Fruit fly (Drosophila melanogaster) whole organism, embryonic: Measurements from ENCODE around the gene Acn.

ENCODE experiments used
- ATbp ChIP-seq: fragments of 200-800 bp; sonication (Bioruptor generic); optimal IDR thresholded peaks from 2 replicates; lab custom pipeline; 2017; ENCODE audit warnings: missing biosample characterization, mild to moderate bottlenecking, missing genetic modification characterization, missing genetic modification reagents
- Atf-2 ChIP-seq: fragments of 200-800 bp; sonication (Bioruptor generic); optimal IDR thresholded peaks from 2 replicates; lab custom pipeline; 2016; ENCODE audit warnings: missing biosample characterization, missing genetic modification characterization
- Awh ChIP-seq: fragments of 200-800 bp; sonication (Bioruptor generic); IDR thresholded peaks from 2 replicates; pipeline ENCODE4, ENCODE4 v1.3.6; 2022; ENCODE audit warnings: missing biosample characterization, missing genetic modification characterization
- B-H2 ChIP-seq: fragments of 200-800 bp; sonication (Bioruptor generic); optimal IDR thresholded peaks from 2 replicates; lab custom pipeline; 2018; ENCODE audit warnings: missing biosample characterization, mild to moderate bottlenecking, missing genetic modification characterization
- BtbVII ChIP-seq: fragments of 200-800 bp; sonication (Bioruptor generic); optimal IDR thresholded peaks from 3 replicates; lab custom pipeline; 2017; ENCODE audit warnings: missing biosample characterization, mild to moderate bottlenecking, missing genetic modification characterization
- CG10543 ChIP-seq: fragments of 200-800 bp; sonication (Bioruptor generic); optimal IDR thresholded peaks from 3 replicates; lab custom pipeline; 2017; ENCODE audit warnings: missing biosample characterization, mild to moderate bottlenecking, missing genetic modification characterization, moderate library complexity
- CG11695 ChIP-seq: fragments of 200-800 bp; sonication (Bioruptor generic); IDR thresholded peaks from 3 replicates; pipeline ENCODE4 v1.3.6; 2022; ENCODE audit warnings: missing biosample characterization, missing genetic modification characterization
- CG12104 ChIP-seq: fragments of 200-800 bp; sonication (Bioruptor generic); optimal IDR thresholded peaks from 3 replicates; lab custom pipeline; 2016; ENCODE audit warnings: missing biosample characterization, missing genetic modification characterization
- CG13287 ChIP-seq: fragments of 200-800 bp; sonication (Bioruptor generic); IDR thresholded peaks from 2 replicates; pipeline ENCODE4 v1.3.6; 2022; ENCODE audit warnings: missing biosample characterization, missing genetic modification characterization; ENCODE audit not compliant: partially characterized antibody
- CG13424 ChIP-seq: fragments of 200-800 bp; sonication (Bioruptor generic); optimal IDR thresholded peaks from 2 replicates; lab custom pipeline; 2019; ENCODE audit warnings: missing biosample characterization, mild to moderate bottlenecking, missing genetic modification characterization, moderate library complexity
- CG14050 ChIP-seq: fragments of 200-800 bp; sonication (Bioruptor generic); IDR thresholded peaks from 3 replicates; pipeline ENCODE4 v1.3.6; 2022; ENCODE audit warnings: missing biosample characterization, missing genetic modification characterization
- CG17359 ChIP-seq: fragments of 200-800 bp; sonication (Bioruptor generic); optimal IDR thresholded peaks from 3 replicates; lab custom pipeline; 2018; ENCODE audit warnings: missing biosample characterization, mild to moderate bottlenecking, missing genetic modification characterization, moderate library complexity
- CG17912 ChIP-seq: fragments of 200-800 bp; sonication (Bioruptor generic); optimal IDR thresholded peaks from 2 replicates; lab custom pipeline; 2018; ENCODE audit warnings: missing biosample characterization, mild to moderate bottlenecking, missing genetic modification characterization
- CG2116 ChIP-seq: fragments of 200-800 bp; sonication (Bioruptor generic); optimal IDR thresholded peaks from 3 replicates; lab custom pipeline; 2018; ENCODE audit warnings: missing biosample characterization, mild to moderate bottlenecking, missing genetic modification characterization
- CG31441 ChIP-seq: fragments of 200-800 bp; sonication (Bioruptor generic); IDR thresholded peaks from 2 replicates; pipeline ENCODE4 v1.3.6; 2022; ENCODE audit warnings: missing biosample characterization, missing genetic modification characterization
- CG3281 ChIP-seq: fragments of 200-800 bp; sonication (Bioruptor generic); optimal IDR thresholded peaks from 3 replicates; lab custom pipeline; 2017; ENCODE audit warnings: missing biosample characterization, mild to moderate bottlenecking, missing genetic modification characterization
- CG7786 ChIP-seq: fragments of 200-800 bp; sonication (Bioruptor generic); optimal IDR thresholded peaks from 2 replicates; lab custom pipeline; 2016; ENCODE audit warnings: missing biosample characterization, missing genetic modification characterization
- CG7928 ChIP-seq: fragments of 200-800 bp; sonication (Bioruptor generic); optimal IDR thresholded peaks from 2 replicates; lab custom pipeline; 2017; ENCODE audit warnings: missing biosample characterization, mild to moderate bottlenecking, missing genetic modification characterization
- CHES-1-like ChIP-seq: fragments of 200-800 bp; sonication (Bioruptor generic); optimal IDR thresholded peaks from 2 replicates; lab custom pipeline; 2016; ENCODE audit warnings: missing biosample characterization, missing genetic modification characterization
- CTCF ChIP-seq: fragments of 200-800 bp; sonication (Bioruptor generic); optimal IDR thresholded peaks from 2 replicates; lab custom pipeline; 2017; ENCODE audit warnings: missing biosample characterization, mild to moderate bottlenecking, missing genetic modification characterization, moderate library complexity
- Dek ChIP-seq: fragments of 200-800 bp; sonication (Bioruptor generic); optimal IDR thresholded peaks from 3 replicates; lab custom pipeline; 2019; ENCODE audit warnings: missing biosample characterization, mild to moderate bottlenecking, missing genetic modification characterization, moderate library complexity
- Ets65A ChIP-seq: fragments of 200-800 bp; sonication (Bioruptor generic); peaks from one replicate; lab custom pipeline; 2016; ENCODE audit warnings: missing biosample characterization, missing genetic modification characterization
- HLH54F ChIP-seq: fragments of 200-800 bp; sonication (Bioruptor generic); optimal IDR thresholded peaks from 3 replicates; lab custom pipeline; 2016; ENCODE audit warnings: missing biosample characterization, missing genetic modification characterization
- HmgZ ChIP-seq: fragments of 200-800 bp; sonication (Bioruptor generic); optimal IDR thresholded peaks from 2 replicates; lab custom pipeline; 2018; ENCODE audit warnings: missing biosample characterization, mild to moderate bottlenecking, missing genetic modification characterization
- Hr39 ChIP-seq: fragments of >200 bp; optimal IDR thresholded peaks from 2 replicates; lab custom pipeline; 2017
- Hsf ChIP-seq: fragments of 200-800 bp; sonication (Bioruptor generic); optimal IDR thresholded peaks from 3 replicates; lab custom pipeline; 2016; ENCODE audit warnings: missing biosample characterization, missing genetic modification characterization
- Lhr ChIP-seq: fragments of 200-800 bp; sonication (Bioruptor generic); optimal IDR thresholded peaks from 3 replicates; lab custom pipeline; 2017; ENCODE audit warnings: mild to moderate bottlenecking, missing biosample characterization, missing genetic modification reagents, missing genetic modification characterization
- MBD-R2 ChIP-seq: fragments of 200-800 bp; sonication (Bioruptor generic); IDR thresholded peaks from 2 replicates; pipeline ENCODE4 v1.3.6; 2022; ENCODE audit warnings: missing biosample characterization, missing genetic modification characterization
- Myb ChIP-seq: fragments of 200-800 bp; sonication (Bioruptor generic); optimal IDR thresholded peaks from 2 replicates; lab custom pipeline; 2016; ENCODE audit warnings: missing biosample characterization, missing genetic modification characterization
- Neu2 ChIP-seq: fragments of 200-800 bp; sonication (Bioruptor generic); optimal IDR thresholded peaks from 3 replicates; lab custom pipeline; 2016; ENCODE audit warnings: missing biosample characterization, missing genetic modification characterization, borderline replicate concordance
- Opbp ChIP-seq: fragments of 200-800 bp; sonication (Bioruptor generic); IDR thresholded peaks from 3 replicates; pipeline ENCODE4 v1.3.6; 2022; ENCODE audit warnings: missing biosample characterization, missing genetic modification characterization; ENCODE audit not compliant: partially characterized antibody
- Taf1 ChIP-seq: fragments of 200-800 bp; sonication (Bioruptor generic); IDR thresholded peaks from 2 replicates; pipeline ENCODE4 v1.3.6; 2022; ENCODE audit warnings: missing biosample characterization, missing genetic modification characterization
- crp ChIP-seq, 2 experiments: fragments of 200-800 bp; sonication (Bioruptor generic); optimal IDR thresholded peaks; 2 replicates in 1 of 2; 3 replicates in 1 of 2; lab custom pipeline; 2017; ENCODE audit warnings: missing biosample characterization in 2 of 2, missing genetic modification characterization in 2 of 2, mild to moderate bottlenecking in 1 of 2, moderate library complexity in 1 of 2
- da ChIP-seq: fragments of 200-800 bp; sonication (Bioruptor generic); optimal IDR thresholded peaks from 2 replicates; lab custom pipeline; 2016; ENCODE audit warnings: missing biosample characterization, missing genetic modification characterization
- danr ChIP-seq: fragments of 200-800 bp; sonication (Bioruptor generic); IDR thresholded peaks from 2 replicates; pipeline ENCODE4 v1.3.6; 2022; ENCODE audit warnings: missing biosample characterization, missing genetic modification characterization
- fd102C ChIP-seq: fragments of 200-800 bp; sonication (Bioruptor generic); optimal IDR thresholded peaks from 2 replicates; lab custom pipeline; 2018; ENCODE audit warnings: missing biosample characterization, mild to moderate bottlenecking, missing genetic modification characterization, moderate library complexity
- gfzf ChIP-seq: fragments of 200-800 bp; sonication (Bioruptor generic); optimal IDR thresholded peaks from 2 replicates; lab custom pipeline; 2016; ENCODE audit warnings: missing biosample characterization, mild to moderate bottlenecking, missing genetic modification characterization, moderate library complexity
- inv ChIP-seq: fragments of 200-800 bp; sonication (Bioruptor generic); IDR thresholded peaks from 2 replicates; pipeline ENCODE4 v1.3.6; 2022; ENCODE audit warnings: missing biosample characterization, missing genetic modification characterization; ENCODE audit not compliant: partially characterized antibody
- jing ChIP-seq: fragments of 200-800 bp; sonication (Bioruptor generic); optimal IDR thresholded peaks from 2 replicates; lab custom pipeline; 2018; ENCODE audit warnings: missing biosample characterization, mild to moderate bottlenecking, missing genetic modification characterization
- klu ChIP-seq: fragments of 200-800 bp; sonication (Bioruptor generic); IDR thresholded peaks from 2 replicates; pipeline ENCODE4 v1.3.6; 2022; ENCODE audit warnings: missing biosample characterization, missing genetic modification characterization
- lov ChIP-seq, 2 experiments: fragments of 200-800 bp in 1 of 2; fragments of >200 bp in 1 of 2; sonication (Bioruptor generic) in 1 of 2; IDR thresholded peaks in 1 of 2; optimal IDR thresholded peaks in 1 of 2; 2 replicates in 1 of 2; 3 replicates in 1 of 2; pipeline versions ENCODE4 v1.3.6 to Lab custom; 2017 to 2022; ENCODE audit warnings: missing biosample characterization in 1 of 2, missing genetic modification characterization in 1 of 2
- luna ChIP-seq: fragments of 200-800 bp; sonication (Bioruptor generic); optimal IDR thresholded peaks from 2 replicates; lab custom pipeline; 2016; ENCODE audit warnings: missing biosample characterization, missing genetic modification characterization
- odd ChIP-seq: fragments of 200-800 bp; sonication (Bioruptor generic); optimal IDR thresholded peaks from 2 replicates; lab custom pipeline; 2017; ENCODE audit warnings: missing biosample characterization, mild to moderate bottlenecking, missing genetic modification characterization
- pho ChIP-seq: fragments of 200-800 bp; sonication (Bioruptor generic); optimal IDR thresholded peaks from 2 replicates; lab custom pipeline; 2016; ENCODE audit warnings: missing biosample characterization, missing genetic modification characterization
- pita ChIP-seq: fragments of 200-800 bp; sonication (Bioruptor generic); optimal IDR thresholded peaks from 2 replicates; lab custom pipeline; 2017; ENCODE audit warnings: missing biosample characterization, mild to moderate bottlenecking, missing genetic modification characterization
- pnt ChIP-seq: fragments of 200-800 bp; sonication (Bioruptor generic); optimal IDR thresholded peaks from 3 replicates; lab custom pipeline; 2016; ENCODE audit warnings: missing biosample characterization, missing genetic modification characterization
- prd ChIP-seq, 3 experiments: fragments of >200 bp in 2 of 3; fragments of 200-800 bp in 1 of 3; sonication (Bioruptor generic) in 1 of 3; optimal IDR thresholded peaks in 2 of 3; IDR thresholded peaks in 1 of 3; 2 replicates in 2 of 3; 3 replicates in 1 of 3; pipeline versions ENCODE4 v1.3.6 to Lab custom; 2017 to 2022; ENCODE audit warnings: missing biosample characterization in 1 of 3, missing genetic modification characterization in 1 of 3
- ro ChIP-seq: fragments of 200-800 bp; sonication (Bioruptor generic); IDR thresholded peaks from 2 replicates; pipeline ENCODE4 v1.3.6; 2022; ENCODE audit warnings: missing biosample characterization, missing genetic modification characterization
- salm ChIP-seq: fragments of 200-800 bp; sonication (Bioruptor generic); optimal IDR thresholded peaks from 2 replicates; lab custom pipeline; 2018; ENCODE audit warnings: missing biosample characterization, mild to moderate bottlenecking, missing genetic modification characterization
- slp2 ChIP-seq: fragments of 200-800 bp; sonication (Bioruptor generic); optimal IDR thresholded peaks from 2 replicates; lab custom pipeline; 2016; ENCODE audit warnings: missing biosample characterization, missing genetic modification characterization
- toy ChIP-seq: fragments of 200-800 bp; sonication (Bioruptor generic); IDR thresholded peaks from 2 replicates; pipeline ENCODE4 v1.3.6; 2022; ENCODE audit warnings: missing biosample characterization, missing genetic modification characterization

The Acn gene

DNA sequence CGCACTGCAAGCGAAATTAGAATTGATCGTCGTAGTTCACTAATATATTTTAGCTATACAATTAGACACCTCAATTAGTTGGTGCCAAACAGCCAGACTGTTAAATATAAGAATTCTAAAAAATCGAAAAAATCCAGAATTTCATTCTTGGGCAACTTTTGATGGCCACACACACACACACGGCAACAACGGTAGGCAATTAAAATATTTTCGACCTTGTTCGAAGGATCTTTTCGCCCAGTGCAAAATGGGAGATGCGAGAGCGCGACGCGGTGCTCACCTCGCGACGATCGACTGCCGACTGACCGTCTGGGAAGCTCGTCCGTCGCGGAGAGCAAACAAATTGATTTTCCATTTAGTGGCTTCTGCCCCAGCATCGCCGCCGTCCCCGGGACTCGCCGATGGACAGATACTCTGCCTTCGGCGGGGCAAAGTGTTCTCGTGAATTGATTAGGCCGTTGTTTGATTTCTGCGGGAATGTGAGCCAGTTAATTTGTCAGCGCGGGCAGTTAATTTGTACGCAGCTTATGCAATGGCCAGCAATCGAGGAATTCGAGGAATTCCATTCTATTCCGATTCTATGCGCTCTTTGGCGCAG lies 24.5 kb downstream of the Acn start, which contains the start of gene CG10702 (continued):
- TF ChIP-seq lov (optimal IDR thresholded peaks at IDR 0.05; lab: Kevin White, UChicago) = no peak
- no peak for TF ChIP-seq lov (GFP tag; IDR thresholded peaks at IDR 0.05; lab: Robert Waterston, UW)
- no peak for TF ChIP-seq crp (GFP tag; optimal IDR thresholded peaks at IDR 0.05; lab: Kevin White, UChicago)
- TF ChIP-seq ro (GFP tag; lab: Robert Waterston, UW) = no peak
- no peak for TF ChIP-seq B-H2 (GFP tag; lab: Kevin White, UChicago)
- TF ChIP-seq CG12104 = no peak
- TF ChIP-seq CG10543 (GFP tag; lab: Kevin White, UChicago) = no peak
- TF ChIP-seq CG14050 (GFP tag; lab: Robert Waterston, UW) = no peak
- TF ChIP-seq CTCF (GFP tag; lab: Kevin White, UChicago) = no peak
- TF ChIP-seq da (GFP tag; lab: Kevin White, UChicago) = no peak
- TF ChIP-seq CG17912 = no peak
- no peak for TF ChIP-seq pita
- TF ChIP-seq danr = no peak
- no peak for TF ChIP-seq slp2 (GFP tag; lab: Kevin White, UChicago)
- TF ChIP-seq BtbVII (GFP tag; lab: Kevin White, UChicago) = no peak
- TF ChIP-seq HLH54F (GFP tag; lab: Kevin White, UChicago) = no peak
- no peak for TF ChIP-seq Opbp
- TF ChIP-seq HmgZ (tag; lab: Kevin White, UChicago) = no peak
- TF ChIP-seq CHES-1-like (GFP tag; lab: Kevin White, UChicago) = no peak
- no peak for TF ChIP-seq toy (GFP tag; lab: Robert Waterston, UW)
- no peak for TF ChIP-seq Neu2 (GFP tag; lab: Kevin White, UChicago)
- no peak for TF ChIP-seq CG2116 (GFP tag; lab: Kevin White, UChicago)
- no peak for TF ChIP-seq odd (GFP tag; lab: Kevin White, UChicago)
- TF ChIP-seq CG7786 (GFP tag; lab: Kevin White, UChicago) = no peak
- TF ChIP-seq Atf-2 (GFP tag; lab: Kevin White, UChicago) = no peak
- peak; percentile 33; the same call in 1 of the 2 replicates for TF ChIP-seq CG31441 (GFP tag; lab: Robert Waterston, UW)
- TF ChIP-seq salm = no peak
- no peak for TF ChIP-seq Lhr (GFP tag; lab: Kevin White, UChicago)
- TF ChIP-seq Myb (GFP tag; lab: Kevin White, UChicago) = no peak
- TF ChIP-seq MBD-R2 (GFP tag; lab: Robert Waterston, UW) = no peak
- no peak for TF ChIP-seq CG7928 (GFP tag; lab: Kevin White, UChicago)
- TF ChIP-seq CG17359 (tag; lab: Kevin White, UChicago) = no peak
- TF ChIP-seq Hsf = no peak
- no peak for TF ChIP-seq fd102C (GFP tag; lab: Kevin White, UChicago)
- TF ChIP-seq gfzf (GFP tag; lab: Kevin White, UChicago) = no peak
- no peak for TF ChIP-seq CG13424
- TF ChIP-seq pnt (GFP tag; lab: Kevin White, UChicago) = no peak
- no peak for TF ChIP-seq CG13287 (GFP tag; lab: Robert Waterston, UW)
- no peak for TF ChIP-seq luna
- no peak for TF ChIP-seq CG11695 (GFP tag; lab: Robert Waterston, UW)
- no peak for TF ChIP-seq pho (GFP tag; lab: Kevin White, UChicago)
- TF ChIP-seq Ets65A (GFP tag; lab: Kevin White, UChicago) = peak; percentile 91
- no peak for TF ChIP-seq klu
- no peak for TF ChIP-seq Dek (tag; lab: Kevin White, UChicago)
- no peak for TF ChIP-seq CG3281 (GFP tag; lab: Kevin White, UChicago)
- TF ChIP-seq Awh (GFP tag; lab: Robert Waterston, UW) = no peak
- no peak for TF ChIP-seq jing (GFP tag; lab: Kevin White, UChicago)
- no peak for TF ChIP-seq prd (optimal IDR thresholded peaks at IDR 0.05; lab: Kevin White, UChicago)
- TF ChIP-seq prd (GFP tag; IDR thresholded peaks at IDR 0.05; lab: Robert Waterston, UW) = no peak
- TF ChIP-seq Hr39 (lab: Kevin White, UChicago) = no peak
- no peak for TF ChIP-seq inv (GFP tag; lab: Robert Waterston, UW)
- TF ChIP-seq ATbp (GFP tag; lab: Kevin White, UChicago) = no peak
- no peak for TF ChIP-seq Taf1 (GFP tag; lab: Robert Waterston, UW)
